Worm (Caenorhabditis elegans) whole organism, late embryonic: ENCODE measurements around the gene Y68A4B.3.

Source experiments
- F13H6.1 ChIP-seq: sonication (generic microtip); optimal IDR thresholded peaks from 2 replicates; lab custom pipeline; 2016; ENCODE audit warnings: missing genetic modification characterization, missing compliant biosample characterization
- K02D7.2 ChIP-seq: sonication (generic microtip); optimal IDR thresholded peaks from 2 replicates; lab custom pipeline; 2017; ENCODE audit warnings: mild to moderate bottlenecking, missing genetic modification characterization, missing compliant biosample characterization
- ama-1 ChIP-seq: fragments of 150-350 bp; optimal IDR thresholded peaks from 2 replicates; lab custom pipeline; 2014
- ceh-14 ChIP-seq: sonication (generic microtip); optimal IDR thresholded peaks from 2 replicates; lab custom pipeline; 2016; ENCODE audit warnings: missing genotype, missing genetic modification characterization, missing compliant biosample characterization
- ceh-19 ChIP-seq: fragments of 200-800 bp; sonication (Bioruptor generic); optimal IDR thresholded peaks from 2 replicates; lab custom pipeline; 2018; ENCODE audit warnings: mild to moderate bottlenecking, missing genetic modification characterization, missing compliant biosample characterization
- ceh-30 ChIP-seq: fragments of 150-350 bp; optimal IDR thresholded peaks from 2 replicates; lab custom pipeline; 2014; ENCODE audit warnings: missing biosample characterization, missing genetic modification characterization
- ceh-45 ChIP-seq: fragments of 200-800 bp; sonication (Bioruptor generic); IDR thresholded peaks from 2 replicates; pipeline ENCODE4 v1.3.6; 2022; ENCODE audit warnings: missing genetic modification reagents, missing genetic modification characterization, missing compliant biosample characterization
- ceh-6 ChIP-seq: fragments of 200-800 bp; sonication (Bioruptor generic); optimal IDR thresholded peaks from 2 replicates; lab custom pipeline; 2018; ENCODE audit warnings: mild to moderate bottlenecking, missing genetic modification characterization, missing compliant biosample characterization
- ceh-9 ChIP-seq: sonication (generic microtip); optimal IDR thresholded peaks from 2 replicates; lab custom pipeline; 2016; ENCODE audit warnings: mild to moderate bottlenecking, missing genetic modification characterization, inconsistent platforms, missing compliant biosample characterization
- elt-2 ChIP-seq: sonication (generic microtip); optimal IDR thresholded peaks from 2 replicates; lab custom pipeline; 2016; ENCODE audit warnings: missing genetic modification reagents, missing genetic modification characterization, missing compliant biosample characterization
- elt-4 ChIP-seq: sonication (generic microtip); optimal IDR thresholded peaks from 2 replicates; lab custom pipeline; 2016; ENCODE audit warnings: missing genetic modification characterization, missing compliant biosample characterization
- gmeb-2 ChIP-seq: sonication (generic microtip); optimal IDR thresholded peaks from 2 replicates; lab custom pipeline; 2016; ENCODE audit warnings: missing genetic modification characterization, inconsistent platforms, missing compliant biosample characterization
- hlh-13 ChIP-seq: fragments of 200-800 bp; sonication (Bioruptor generic); optimal IDR thresholded peaks from 2 replicates; lab custom pipeline; 2018; ENCODE audit warnings: mild to moderate bottlenecking, missing genetic modification characterization, missing compliant biosample characterization
- hlh-15 ChIP-seq: sonication (generic microtip); optimal IDR thresholded peaks from 2 replicates; lab custom pipeline; 2016; ENCODE audit warnings: missing genetic modification characterization, missing compliant biosample characterization
- hlh-6 ChIP-seq: sonication (generic microtip); optimal IDR thresholded peaks from 2 replicates; lab custom pipeline; 2016; ENCODE audit warnings: missing genotype, missing genetic modification characterization, missing compliant biosample characterization
- lin-11 ChIP-seq: fragments of 200-800 bp; sonication (Bioruptor generic); optimal IDR thresholded peaks from 2 replicates; lab custom pipeline; 2018; ENCODE audit warnings: mild to moderate bottlenecking, missing genetic modification characterization, missing compliant biosample characterization
- mec-3 ChIP-seq: sonication (generic microtip); optimal IDR thresholded peaks from 2 replicates; lab custom pipeline; 2016; ENCODE audit warnings: borderline replicate concordance, missing genetic modification characterization, missing compliant biosample characterization
- nfya-1 ChIP-seq: sonication (generic microtip); optimal IDR thresholded peaks from 2 replicates; lab custom pipeline; 2017; ENCODE audit warnings: missing genetic modification characterization, mild to moderate bottlenecking, missing compliant biosample characterization, antibody characterized with exemption, moderate library complexity
- odd-2 ChIP-seq: sonication (generic microtip); optimal IDR thresholded peaks from 2 replicates; lab custom pipeline; 2017; ENCODE audit warnings: antibody characterized with exemption, mild to moderate bottlenecking, missing genetic modification characterization, missing compliant biosample characterization
- pax-1 ChIP-seq: fragments of 150-350 bp; optimal IDR thresholded peaks from 2 replicates; lab custom pipeline; 2014; ENCODE audit warnings: missing biosample characterization, missing genetic modification characterization
- pha-4 ChIP-seq: fragments of 150-350 bp; optimal IDR thresholded peaks from 2 replicates; lab custom pipeline; 2018; ENCODE audit warnings: missing biosample characterization, missing genetic modification reagents, missing genetic modification characterization
- ref-2 ChIP-seq: sonication (generic microtip); optimal IDR thresholded peaks from 2 replicates; lab custom pipeline; 2016; ENCODE audit warnings: missing genetic modification characterization, missing compliant biosample characterization
- rnt-1 ChIP-seq: sonication (generic microtip); optimal IDR thresholded peaks from 2 replicates; lab custom pipeline; 2016; ENCODE audit warnings: missing genetic modification characterization, missing compliant biosample characterization
- sdc-2 ChIP-seq: sonication (generic microtip); optimal IDR thresholded peaks from 2 replicates; lab custom pipeline; 2016; ENCODE audit warnings: missing genotype, missing genetic modification characterization, missing compliant biosample characterization
- sox-4 ChIP-seq: sonication (generic microtip); optimal IDR thresholded peaks from 2 replicates; lab custom pipeline; 2017; ENCODE audit warnings: mild to moderate bottlenecking, missing genetic modification characterization, inconsistent platforms, missing compliant biosample characterization
- syd-9 ChIP-seq: sonication (generic microtip); optimal IDR thresholded peaks from 2 replicates; lab custom pipeline; 2016; ENCODE audit warnings: mild to moderate bottlenecking, missing genetic modification characterization, moderate library complexity, missing compliant biosample characterization
- tbx-2 ChIP-seq: sonication (generic microtip); optimal IDR thresholded peaks from 2 replicates; lab custom pipeline; 2016; ENCODE audit warnings: missing genetic modification characterization, missing compliant biosample characterization
- tbx-7 ChIP-seq: sonication (generic microtip); optimal IDR thresholded peaks from 2 replicates; lab custom pipeline; 2016; ENCODE audit warnings: missing genotype, missing genetic modification characterization, missing compliant biosample characterization
- ttx-3 ChIP-seq: sonication (generic microtip); optimal IDR thresholded peaks from 2 replicates; lab custom pipeline; 2016; ENCODE audit warnings: missing genetic modification reagents, missing genetic modification characterization, missing compliant biosample characterization
- unc-42 ChIP-seq: sonication (generic microtip); optimal IDR thresholded peaks from 2 replicates; lab custom pipeline; 2016; ENCODE audit warnings: missing genotype, missing genetic modification characterization, missing compliant biosample characterization
- unc-86 ChIP-seq: sonication (generic microtip); optimal IDR thresholded peaks from 2 replicates; lab custom pipeline; 2016; ENCODE audit warnings: missing genetic modification characterization, missing compliant biosample characterization
- zip-5 ChIP-seq: sonication (generic microtip); optimal IDR thresholded peaks from 2 replicates; lab custom pipeline; 2016; ENCODE audit warnings: missing genetic modification characterization, missing compliant biosample characterization
- ztf-16 ChIP-seq: sonication (generic microtip); optimal IDR thresholded peaks from 2 replicates; lab custom pipeline; 2017; ENCODE audit warnings: missing genetic modification characterization, missing compliant biosample characterization

The Y68A4B.3 gene

ce11 chrV:17243016-17243415, 564 bp upstream of the Y68A4B.3 start:
- TF ChIP-seq elt-2 (tag; lab: Kevin White, UChicago) (peak; percentile 37), pax-1 (no peak)

ce11 chrV:17241278-17241661, 1.2 kb downstream of the Y68A4B.3 start:
- no peak for TF ChIP-seq mec-3 (tag; lab: Kevin White, UChicago)
- TF ChIP-seq sdc-2 (tag; lab: Kevin White, UChicago): no peak
- no peak for TF ChIP-seq unc-86 (tag; lab: Kevin White, UChicago)
- TF ChIP-seq hlh-13: no peak
- no peak for TF ChIP-seq zip-5 (tag; lab: Kevin White, UChicago)
- peak; percentile 32 for TF ChIP-seq elt-2 (tag; lab: Kevin White, UChicago)
- no peak for TF ChIP-seq unc-42 (tag; lab: Kevin White, UChicago)
- no peak for TF ChIP-seq F13H6.1 (tag; lab: Kevin White, UChicago)
- no peak for TF ChIP-seq ceh-9

ce11 chrV:17240579-17241277, 1.7 kb downstream of the Y68A4B.3 start:
- TF ChIP-seq gmeb-2 (tag; lab: Kevin White, UChicago) (no peak), ref-2 (tag; lab: Kevin White, UChicago) (no peak), ceh-19 (GFP tag; lab: Kevin White, UChicago) (no peak), pax-1 (no peak)

- TF ChIP-seq mec-3 (tag; lab: Kevin White, UChicago): no peak
- no peak for TF ChIP-seq tbx-2 (tag; lab: Kevin White, UChicago)
- no peak for TF ChIP-seq pax-1
- TF ChIP-seq ceh-30 (tag; lab: Kevin White, UChicago): no peak
- no peak for TF ChIP-seq nfya-1 (tag; lab: Kevin White, UChicago)
- no peak for TF ChIP-seq hlh-6
- TF ChIP-seq ceh-14 (tag; lab: Kevin White, UChicago): no peak
- no peak for TF ChIP-seq ztf-16
- TF ChIP-seq ttx-3 (tag; lab: Kevin White, UChicago): no peak
- no peak for TF ChIP-seq rnt-1 (tag; lab: Kevin White, UChicago)
- TF ChIP-seq unc-86 (tag; lab: Kevin White, UChicago): no peak
Observed at ce11 chrV:17238799-17239198, 3.7 kb downstream of the Y68A4B.3 start, which contains the start of gene T19C9.8. TSS of gene T19C9.8 (plus strand) at chrV:17239097.

- TF ChIP-seq nfya-1 (tag; lab: Kevin White, UChicago): no peak
- no peak for TF ChIP-seq K02D7.2 (tag; lab: Kevin White, UChicago)
- no peak for TF ChIP-seq lin-11 (tag; lab: Kevin White, UChicago)
- no peak for TF ChIP-seq elt-2 (tag; lab: Kevin White, UChicago)
- no peak for TF ChIP-seq sox-4 (tag; lab: Kevin White, UChicago)
- TF ChIP-seq odd-2: no peak
- TF ChIP-seq tbx-7 (tag; lab: Kevin White, UChicago): no peak
- TF ChIP-seq hlh-15 (tag; lab: Kevin White, UChicago): no peak
- no peak for TF ChIP-seq ref-2 (tag; lab: Kevin White, UChicago)
- no peak for TF ChIP-seq ceh-45 (GFP tag; lab: Robert Waterston, UW)
- no peak for TF ChIP-seq pha-4
- no peak for TF ChIP-seq syd-9
- TF ChIP-seq elt-4 (tag; lab: Kevin White, UChicago): no peak
Observed at ce11 chrV:17236345-17236744, 6.1 kb downstream of the Y68A4B.3 start, which contains the start of gene T19C9.10. TSS of gene T19C9.10 (plus strand) at chrV:17236592.

- TF ChIP-seq ceh-6 (GFP tag; lab: Kevin White, UChicago) (no peak), ama-1 (lab: Kevin White, UChicago) (no peak), hlh-15 (tag; lab: Kevin White, UChicago) (no peak)
- TF ChIP-seq, all 69 proteins: peak for 0
Observed at ce11 chrV:17232403-17232802, 10.0 kb downstream of the Y68A4B.3 start.
